Fruit fly (Drosophila melanogaster): ENCODE measurements around the gene Cmtr1.

The Cmtr1 gene

dm6 chrX:4104132-4104531, 3.3 kb upstream of the Cmtr1 start, which contains the start of the genes Xpac and brn:
TSS of gene Xpac (minus strand) at chrX:4104197.
TSS of gene brn (plus strand) at chrX:4104342.
- TF ChIP-seq CG12605 (GFP tag; IDR thresholded peaks at IDR 0.05) (no peak), CG13204 (GFP tag; optimal IDR thresholded peaks at IDR 0.05) (no peak), fd96Ca (GFP tag; IDR thresholded peaks at IDR 0.05) (no peak), Pif1B (GFP tag; optimal IDR thresholded peaks at IDR 0.05) (no peak), CG10348 (GFP tag; IDR thresholded peaks at IDR 0.05) (no peak), CG8159 (tag; optimal IDR thresholded peaks at IDR 0.05) (no peak), CG9948 (tag; optimal IDR thresholded peaks at IDR 0.05) (no peak), CG14655 (GFP tag; optimal IDR thresholded peaks at IDR 0.05) (no peak), CG15710 (tag; optimal IDR thresholded peaks at IDR 0.05) (no peak)

- 0 out of 2 replicates have a peak, but pooled peaks have one; percentile 24 for TF ChIP-seq CG12605 (GFP tag; IDR thresholded peaks at IDR 0.05)
- TF ChIP-seq gl (tag; optimal IDR thresholded peaks at IDR 0.05), result no peak
- TF ChIP-seq Pif1A (GFP tag; optimal IDR thresholded peaks at IDR 0.05), result peak; percentile 1
- TF ChIP-seq CG9948 (tag; optimal IDR thresholded peaks at IDR 0.05), result no peak
- no peak for TF ChIP-seq CG13204 (GFP tag; optimal IDR thresholded peaks at IDR 0.05)
- no peak for TF ChIP-seq rn (GFP tag; IDR thresholded peaks at IDR 0.05)
These were observed 11.7 kb downstream of the Cmtr1 start for dm6 chrX:4089012-4089649.

dm6 chrX:4075430-4075829, 25.4 kb downstream of the Cmtr1 start, which contains the start of gene CG43689:
TSS of gene CG43689 (plus strand) at chrX:4075743.
- TF ChIP-seq rn (GFP tag; IDR thresholded peaks at IDR 0.05) (no peak), CG12605 (GFP tag; IDR thresholded peaks at IDR 0.05) (no peak), CG13204 (GFP tag; optimal IDR thresholded peaks at IDR 0.05) (no peak), Snoo (tag; optimal IDR thresholded peaks at IDR 0.05) (no peak), Pif1B (GFP tag; optimal IDR thresholded peaks at IDR 0.05) (no peak), CG14655 (GFP tag; optimal IDR thresholded peaks at IDR 0.05) (no peak), CG34367 (tag; optimal IDR thresholded peaks at IDR 0.05) (no peak), CG15710 (tag; optimal IDR thresholded peaks at IDR 0.05) (no peak), CG32121 (GFP tag; IDR thresholded peaks at IDR 0.05) (no peak), Pif1A (GFP tag; optimal IDR thresholded peaks at IDR 0.05) (no peak), CG17806 (tag; optimal IDR thresholded peaks at IDR 0.05) (no peak), D1 (tag; optimal IDR thresholded peaks at IDR 0.05) (no peak), CG4496 (GFP tag; IDR thresholded peaks at IDR 0.05) (no peak), gl (tag; optimal IDR thresholded peaks at IDR 0.05) (no peak), EcR (GFP tag; optimal IDR thresholded peaks at IDR 0.05) (no peak), Ets98B (GFP tag; IDR thresholded peaks at IDR 0.05) (no peak), CG10348 (GFP tag; IDR thresholded peaks at IDR 0.05) (no peak), CG8301 (tag; optimal IDR thresholded peaks at IDR 0.05) (no peak), CG8159 (tag; optimal IDR thresholded peaks at IDR 0.05) (no peak)

dm6 chrX:4061502-4061901, 39.3 kb downstream of the Cmtr1 start:
- TF ChIP-seq CG8301 (tag; optimal IDR thresholded peaks at IDR 0.05) (no peak), CG17806 (tag; optimal IDR thresholded peaks at IDR 0.05) (no peak)
